Worm (Caenorhabditis elegans): ENCODE measurements around the gene acr-9.

acr-9 gene

ce11 chrX:13676892-13677291 is 30.2 kb upstream of the acr-9 start, which contains the start of gene gck-4 (continued):
- no peak for TF ChIP-seq zfh-2 (GFP tag; conservative IDR thresholded peaks at IDR 0.05)
- no peak for TF ChIP-seq B0035.1 (tag; optimal IDR thresholded peaks at IDR 0.05)

DNA sequence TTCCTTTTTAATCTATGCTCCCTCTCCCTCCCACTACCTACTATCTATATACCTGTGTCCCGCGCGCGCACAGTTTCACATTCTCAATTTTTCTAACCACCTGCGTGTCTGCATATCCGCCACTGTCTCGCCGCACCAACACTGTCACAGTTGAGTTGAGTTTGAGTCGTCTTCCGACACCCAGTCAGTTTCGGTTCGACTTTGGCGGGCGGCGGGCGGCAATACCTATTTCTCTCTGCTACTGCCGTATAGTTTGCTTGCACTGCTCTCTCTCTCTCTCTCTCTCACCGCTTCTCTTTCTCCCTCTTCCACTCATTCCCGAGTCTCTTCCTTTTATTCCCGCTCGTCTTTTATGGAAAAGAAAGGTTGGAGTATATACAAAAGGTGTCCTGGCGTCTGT is 28.7 kb upstream of the acr-9 start:
- TF ChIP-seq zfh-2 (GFP tag; conservative IDR thresholded peaks at IDR 0.05) (peak; percentile 88), sdz-38 (tag; optimal IDR thresholded peaks at IDR 0.05) (no peak), nfya-1 (tag; optimal IDR thresholded peaks at IDR 0.05; ENCODE audit: borderline replicate concordance, insufficient read depth) (no peak), bed-1 (GFP tag; IDR thresholded peaks at IDR 0.05) (no peak), sptf-2 (GFP tag; optimal IDR thresholded peaks at IDR 0.05) (no peak), nhr-27 (tag; optimal IDR thresholded peaks at IDR 0.05) (no peak), F23B12.7 (tag; optimal IDR thresholded peaks at IDR 0.05; ENCODE audit: insufficient read depth) (no peak), zim-3 (tag; optimal IDR thresholded peaks at IDR 0.05) (no peak), nhr-179 (tag; optimal IDR thresholded peaks at IDR 0.05) (no peak), hlh-12 (tag; optimal IDR thresholded peaks at IDR 0.05) (no peak), hlh-26 (GFP tag; conservative IDR thresholded peaks at IDR 0.05) (no peak), Y53F4B.3 (GFP tag; IDR thresholded peaks at IDR 0.05) (no peak), mcd-1 (GFP tag; IDR thresholded peaks at IDR 0.05) (no peak), ceh-79 (tag; optimal IDR thresholded peaks at IDR 0.05) (no peak), dox-1 (GFP tag; IDR thresholded peaks at IDR 0.05) (peak; percentile 82), F49E8.2 (tag; optimal IDR thresholded peaks at IDR 0.05; ENCODE audit: insufficient read depth) (no peak), atf-7 (tag; optimal IDR thresholded peaks at IDR 0.05) (peak; percentile 33), pbrm-1 (GFP tag; IDR thresholded peaks at IDR 0.05) (no peak), fkh-3 (tag; optimal IDR thresholded peaks at IDR 0.05) (no peak), ZK185.1 (tag; optimal IDR thresholded peaks at IDR 0.05; ENCODE audit: poor library complexity, severe bottlenecking) (no peak), ztf-18 (tag; optimal IDR thresholded peaks at IDR 0.05) (peak; percentile 6), F52B5.7 (tag; optimal IDR thresholded peaks at IDR 0.05) (no peak), F22D6.2 (tag; optimal IDR thresholded peaks at IDR 0.05) (no peak), F39B2.1 (GFP tag; IDR thresholded peaks at IDR 0.05) (no peak), tlf-1 (GFP tag; optimal IDR thresholded peaks at IDR 0.05) (no peak), let-526 (GFP tag; IDR thresholded peaks at IDR 0.05) (no peak), B0035.1 (tag; optimal IDR thresholded peaks at IDR 0.05) (no peak), T07F8.4 (tag; optimal IDR thresholded peaks at IDR 0.05) (no peak), egl-44 (GFP tag; IDR thresholded peaks at IDR 0.05) (peak; percentile 62; the same call in 1 of the 2 replicates), lin-40 (tag; optimal IDR thresholded peaks at IDR 0.05) (no peak), unc-62 (GFP tag; optimal IDR thresholded peaks at IDR 0.05) (peak; percentile 21), gei-17 (GFP tag; optimal IDR thresholded peaks at IDR 0.05) (no peak), ztf-25 (GFP tag; IDR thresholded peaks at IDR 0.05) (no peak), D2030.7 (GFP tag; IDR thresholded peaks at IDR 0.05) (no peak), F57A8.1 (GFP tag; optimal IDR thresholded peaks at IDR 0.05) (no peak), let-607 (tag; optimal IDR thresholded peaks at IDR 0.05) (no peak), F37B4.10 (GFP tag; IDR thresholded peaks at IDR 0.05) (no peak), ets-4 (GFP tag; optimal IDR thresholded peaks at IDR 0.05) (no peak), F10E7.11 (tag; optimal IDR thresholded peaks at IDR 0.05) (no peak), hsf-1 (GFP tag; IDR thresholded peaks at IDR 0.05) (no peak), tbp1 (GFP tag; optimal IDR thresholded peaks at IDR 0.05) (peak; percentile 28), cebp-1 (GFP tag; IDR thresholded peaks at IDR 0.05) (peak; percentile 13; the same call in 1 of the 2 replicates), cebp-1 (tag; optimal IDR thresholded peaks at IDR 0.05) (peak; percentile 13), ceh-27 (GFP tag; optimal IDR thresholded peaks at IDR 0.05) (peak; percentile 8), hrde-1 (tag; optimal IDR thresholded peaks at IDR 0.05; ENCODE audit: borderline replicate concordance) (no peak), B0336.3 (GFP tag; IDR thresholded peaks at IDR 0.05) (peak; percentile 58; the same call in 1 of the 2 replicates), die-1 (tag; optimal IDR thresholded peaks at IDR 0.05) (peak; percentile 10)
